Fruit fly (Drosophila melanogaster): ENCODE measurements around the gene CG42507.

The CG42507 gene

DNA sequence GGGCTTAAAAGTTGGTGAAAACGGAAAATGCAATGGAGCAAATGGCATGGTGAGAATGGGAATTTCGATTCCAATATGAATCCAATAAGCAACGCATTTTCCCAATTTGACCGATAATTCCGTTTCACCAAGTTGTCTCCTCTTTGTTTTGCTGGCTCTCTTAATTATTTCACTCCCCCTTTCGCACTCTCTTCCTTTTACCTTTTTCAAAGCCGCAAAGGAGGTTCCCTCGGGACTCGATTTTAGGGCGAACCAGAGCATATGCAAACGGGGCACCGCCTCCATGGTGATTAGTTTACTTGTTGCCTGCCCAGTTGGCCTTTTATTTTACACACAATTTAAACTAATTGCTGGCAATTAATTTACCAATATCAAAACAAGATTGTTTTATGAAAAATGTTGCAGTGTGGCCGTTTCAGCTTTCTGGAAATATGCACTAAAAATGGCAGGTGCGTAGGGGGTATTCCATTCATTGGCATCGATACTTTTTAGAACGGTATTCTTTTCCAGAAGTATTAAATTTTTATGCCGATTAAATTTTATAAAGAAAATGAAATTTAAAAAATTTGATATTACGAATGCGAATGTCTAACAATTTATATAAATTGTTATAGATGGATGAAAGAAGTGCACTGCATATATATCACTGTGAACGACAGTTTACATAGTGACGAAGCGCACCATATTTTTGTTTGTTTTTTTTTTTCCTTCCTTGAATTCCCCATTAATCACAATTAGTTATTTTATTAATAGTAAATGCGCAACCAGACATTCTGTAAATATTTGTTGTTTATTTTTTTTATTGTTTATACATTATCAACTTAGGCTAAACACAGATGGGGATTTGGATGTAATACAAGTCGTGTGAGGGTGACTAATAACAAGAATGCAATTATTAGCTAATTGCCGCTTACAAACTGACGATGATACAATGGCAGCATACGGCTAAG, 18.2 kb upstream of the CG42507 start, which contains the start of gene mop (continued):
- peak; percentile 32 for TF ChIP-seq az2 (GFP tag; optimal IDR thresholded peaks at IDR 0.05)
- peak; percentile 28 for TF ChIP-seq CG18476 (GFP tag; optimal IDR thresholded peaks at IDR 0.05)
- no peak for TF ChIP-seq CG3838 (GFP tag; optimal IDR thresholded peaks at IDR 0.05)
- TF ChIP-seq CG3995 (GFP tag; optimal IDR thresholded peaks at IDR 0.05) = peak; percentile 13
- no peak for TF ChIP-seq NC2β (GFP tag; optimal IDR thresholded peaks at IDR 0.05)
- no peak for TF ChIP-seq CG6272 (GFP tag; IDR thresholded peaks at IDR 0.05)
- no peak for TF ChIP-seq CG1832 (GFP tag; optimal IDR thresholded peaks at IDR 0.05)
- TF ChIP-seq oc (tag; optimal IDR thresholded peaks at IDR 0.05) = no peak
- TF ChIP-seq inv (GFP tag; IDR thresholded peaks at IDR 0.05; ENCODE audit: partially characterized antibody) = peak; percentile 40; the same call in 1 of the 2 replicates
- no peak for TF ChIP-seq CG43689 (GFP tag; IDR thresholded peaks at IDR 0.05)
- peak; percentile 15 for TF ChIP-seq Bteb2 (GFP tag; optimal IDR thresholded peaks at IDR 0.05)
- no peak for TF ChIP-seq nom (GFP tag; optimal IDR thresholded peaks at IDR 0.05)
- TF ChIP-seq sd (tag; optimal IDR thresholded peaks at IDR 0.05) = no peak
- TF ChIP-seq mam (GFP tag; optimal IDR thresholded peaks at IDR 0.05) = peak; percentile 28
- TF ChIP-seq NC2α (GFP tag; optimal IDR thresholded peaks at IDR 0.05) = no peak
- no peak for TF ChIP-seq CG16779 (GFP tag; IDR thresholded peaks at IDR 0.05)
- peak; percentile 17 for TF ChIP-seq NK7.1 (GFP tag; optimal IDR thresholded peaks at IDR 0.05)
- no peak for TF ChIP-seq Ets65A (GFP tag)
- peak in 1 of 2 experiments; percentile 15 for TF ChIP-seq Pdp1 (GFP tag; optimal IDR thresholded peaks at IDR 0.05)
- TF ChIP-seq knrl (GFP tag; IDR thresholded peaks at IDR 0.05; ENCODE audit: partially characterized antibody) = peak; percentile 57
- TF ChIP-seq Hr51 (GFP tag; optimal IDR thresholded peaks at IDR 0.05) = no peak
- TF ChIP-seq CG14667 (GFP tag; IDR thresholded peaks at IDR 0.05) = peak; percentile 36; the same call in 1 of the 2 replicates
- 0 out of 2 replicates have a peak, but pooled peaks have one; percentile 18 for TF ChIP-seq Adf1 (GFP tag; IDR thresholded peaks at IDR 0.05)
- peak; percentile 79 for TF ChIP-seq Med (GFP tag)
- no peak for TF ChIP-seq CG7963 (GFP tag; IDR thresholded peaks at IDR 0.05; ENCODE audit: partially characterized antibody)
- no peak for TF ChIP-seq Hmx (GFP tag; optimal IDR thresholded peaks at IDR 0.05)
- TF ChIP-seq CG12659 (GFP tag; optimal IDR thresholded peaks at IDR 0.05) = peak; percentile 55
- TF ChIP-seq vnd (GFP tag; IDR thresholded peaks at IDR 0.05; ENCODE audit: partially characterized antibody) = no peak
- peak; percentile 36; the same call in 2 of the 3 replicates for TF ChIP-seq B-H1 (GFP tag; IDR thresholded peaks at IDR 0.05)
- no peak for TF ChIP-seq Fer1 (GFP tag; optimal IDR thresholded peaks at IDR 0.05)
- TF ChIP-seq seq (GFP tag; IDR thresholded peaks at IDR 0.05) = peak; percentile 53; the same call in 1 of the 2 replicates
- TF ChIP-seq CG15514 (GFP tag; optimal IDR thresholded peaks at IDR 0.05) = no peak
- no peak; the same call in none of the 2 replicates for TF ChIP-seq hbn (GFP tag; IDR thresholded peaks at IDR 0.05; ENCODE audit: partially characterized antibody)
- no peak for TF ChIP-seq CG12299 (tag; optimal IDR thresholded peaks at IDR 0.05)
- no peak for TF ChIP-seq bcd (GFP tag; optimal IDR thresholded peaks at IDR 0.05)
- no peak for TF ChIP-seq MTF-1 (GFP tag; optimal IDR thresholded peaks at IDR 0.05; ENCODE audit: borderline replicate concordance)
- TF ChIP-seq gsb-n (tag; optimal IDR thresholded peaks at IDR 0.05) = no peak
- TF ChIP-seq dpn (GFP tag; optimal IDR thresholded peaks at IDR 0.05) = peak; percentile 9 to 35
- TF ChIP-seq luna (GFP tag; optimal IDR thresholded peaks at IDR 0.05) = no peak
- peak; percentile 53 for TF ChIP-seq crol (GFP tag; IDR thresholded peaks at IDR 0.05)
- no peak for TF ChIP-seq Asciz (GFP tag; optimal IDR thresholded peaks at IDR 0.05)
- peak; percentile 2 for TF ChIP-seq cato (GFP tag; optimal IDR thresholded peaks at IDR 0.05; ENCODE audit: borderline replicate concordance)
- peak; percentile 62 for TF ChIP-seq CG17328 (GFP tag; IDR thresholded peaks at IDR 0.05)
- peak; percentile 89 for TF ChIP-seq row (GFP tag; IDR thresholded peaks at IDR 0.05)
- peak; percentile 20; the same call in 1 of the 2 replicates for TF ChIP-seq cas (GFP tag; IDR thresholded peaks at IDR 0.05)
- TF ChIP-seq Elba2 (GFP tag; optimal IDR thresholded peaks at IDR 0.05) = peak; percentile 42
- no peak for TF ChIP-seq corto (GFP tag; optimal IDR thresholded peaks at IDR 0.05)
